Fruit fly (Drosophila melanogaster): ENCODE results near the gene CG17687.

The CG17687 gene

dm6 chr3L:13384489-13384888 lies 35.7 kb downstream of the CG17687 start, which contains the start of gene CG14110:
CG14110 (plus strand) TSS chr3L:13384789.
- TF ChIP-seq Sox102F (GFP tag; optimal IDR thresholded peaks at IDR 0.05) (no peak), fkh (GFP tag; optimal IDR thresholded peaks at IDR 0.05) (no peak), CG11902 (GFP tag; optimal IDR thresholded peaks at IDR 0.05) (no peak), CG32006 (GFP tag; optimal IDR thresholded peaks at IDR 0.05) (no peak), CG8119 (GFP tag; IDR thresholded peaks at IDR 0.05) (no peak), CG6276 (GFP tag; optimal IDR thresholded peaks at IDR 0.05) (no peak), Eip75B (GFP tag; optimal IDR thresholded peaks at IDR 0.05) (no peak), CG9139 (GFP tag; optimal IDR thresholded peaks at IDR 0.05) (no peak), Sox14 (GFP tag; optimal IDR thresholded peaks at IDR 0.05) (no peak)

- TF ChIP-seq Sox15 (GFP tag; optimal IDR thresholded peaks at IDR 0.05) (no peak), Hr39 (GFP tag; optimal IDR thresholded peaks at IDR 0.05) (no peak), acj6 (GFP tag; optimal IDR thresholded peaks at IDR 0.05) (no peak), svp (GFP tag) (peak; percentile 88), fkh (GFP tag; optimal IDR thresholded peaks at IDR 0.05) (peak; percentile 95), CG6808 (GFP tag; optimal IDR thresholded peaks at IDR 0.05) (peak; percentile 81), CG1621 (tag; optimal IDR thresholded peaks at IDR 0.05) (peak; percentile 24), Ets21C (GFP tag; optimal IDR thresholded peaks at IDR 0.05) (no peak)
Observed at dm6 chr3L:13387608-13388007, 38.8 kb downstream of the CG17687 start, which contains the start of gene CG10171. CG10171 (minus strand) TSS chr3L:13387907.

DNA sequence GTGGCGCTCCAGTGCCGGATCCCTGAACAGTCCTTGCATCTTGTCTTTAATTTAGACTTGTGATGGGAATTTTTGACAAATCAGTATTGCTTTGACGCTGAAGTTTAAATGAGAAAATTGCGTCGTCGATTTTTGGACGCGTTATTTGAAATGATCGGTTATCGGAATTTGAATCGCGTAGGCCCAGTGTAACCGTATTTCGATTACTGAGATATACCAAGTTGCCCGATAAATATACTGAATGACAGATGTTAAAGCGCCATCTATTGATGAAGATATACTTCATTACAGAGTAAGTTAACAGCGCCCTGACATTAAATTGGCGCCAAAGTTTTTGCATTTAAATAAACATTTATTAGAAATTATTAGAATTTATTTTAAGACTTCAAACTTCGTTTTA lies 41.0 kb downstream of the CG17687 start, which contains the start of gene Poc1:
Gene Poc1, minus strand, starts transcription at position 173 of the 400 bp plus-strand sequence.
- TF ChIP-seq CG6792 (GFP tag; optimal IDR thresholded peaks at IDR 0.05) (no peak), CG6163 (GFP tag; IDR thresholded peaks at IDR 0.05) (no peak), CG32006 (GFP tag; optimal IDR thresholded peaks at IDR 0.05) (no peak), esn (GFP tag; optimal IDR thresholded peaks at IDR 0.05) (no peak), Sox15 (GFP tag; optimal IDR thresholded peaks at IDR 0.05) (no peak), svp (GFP tag) (peak; percentile 22), CG34406 (GFP tag; optimal IDR thresholded peaks at IDR 0.05) (no peak)

DNA sequence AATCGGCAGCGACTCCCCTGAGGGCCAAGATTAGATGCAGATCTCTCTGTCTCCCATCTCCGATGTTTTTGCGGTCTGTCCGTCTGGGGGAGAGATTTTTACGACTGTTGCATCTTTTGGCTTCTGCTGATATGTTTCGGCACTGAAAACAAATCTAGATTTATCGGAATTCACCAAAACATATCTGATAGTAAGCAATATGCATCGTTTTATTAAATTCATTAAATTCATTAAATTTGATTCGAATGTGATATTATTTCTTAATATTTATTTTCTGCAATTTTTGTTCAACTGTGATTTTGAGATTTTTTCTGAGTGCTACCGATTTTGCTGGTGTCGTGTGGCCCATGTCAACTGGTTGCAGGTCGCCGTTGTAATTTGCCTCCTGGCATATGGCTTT lies 44.7 kb downstream of the CG17687 start:
- TF ChIP-seq svp (GFP tag) (peak; percentile 74), Eip78C (GFP tag) (peak; percentile 88), CG11902 (GFP tag; optimal IDR thresholded peaks at IDR 0.05) (peak; percentile 37), achi (GFP tag; optimal IDR thresholded peaks at IDR 0.05) (peak; percentile 29), Eip75B (GFP tag; optimal IDR thresholded peaks at IDR 0.05) (no peak), Ets21C (GFP tag; optimal IDR thresholded peaks at IDR 0.05) (no peak), Eip93F (GFP tag; optimal IDR thresholded peaks at IDR 0.05) (no peak), ss (GFP tag; optimal IDR thresholded peaks at IDR 0.05) (no peak), CG31627 (GFP tag; optimal IDR thresholded peaks at IDR 0.05) (peak; percentile 21), CG11762 (GFP tag; optimal IDR thresholded peaks at IDR 0.05; ENCODE audit: insufficient read depth) (no peak), Blimp-1 (GFP tag; optimal IDR thresholded peaks at IDR 0.05) (peak; percentile 11), esn (GFP tag; optimal IDR thresholded peaks at IDR 0.05) (no peak), CG6276 (GFP tag; optimal IDR thresholded peaks at IDR 0.05) (no peak), CG8119 (GFP tag; IDR thresholded peaks at IDR 0.05) (no peak), cyc (GFP tag; optimal IDR thresholded peaks at IDR 0.05) (peak; percentile 55), Hr38 (GFP tag; optimal IDR thresholded peaks at IDR 0.05) (no peak), CG7368 (GFP tag; optimal IDR thresholded peaks at IDR 0.05) (no peak), CG4318 (GFP tag; optimal IDR thresholded peaks at IDR 0.05) (no peak), CG15336 (GFP tag; IDR thresholded peaks at IDR 0.05) (no peak), dac (GFP tag; optimal IDR thresholded peaks at IDR 0.05) (no peak), CG6854 (GFP tag; optimal IDR thresholded peaks at IDR 0.05) (peak; percentile 19), CG6163 (GFP tag; IDR thresholded peaks at IDR 0.05) (no peak; the same call in 2 of the 3 replicates), CG6808 (GFP tag; optimal IDR thresholded peaks at IDR 0.05) (peak; percentile 28), Lpt (GFP tag; optimal IDR thresholded peaks at IDR 0.05) (no peak), CG32006 (GFP tag; optimal IDR thresholded peaks at IDR 0.05) (no peak), salr (GFP tag; optimal IDR thresholded peaks at IDR 0.05) (no peak), spab (GFP tag; optimal IDR thresholded peaks at IDR 0.05) (peak; percentile 9), fd85E (GFP tag; optimal IDR thresholded peaks at IDR 0.05) (no peak), Sox15 (GFP tag; optimal IDR thresholded peaks at IDR 0.05) (no peak), net (GFP tag; optimal IDR thresholded peaks at IDR 0.05) (no peak), CG8632 (GFP tag; optimal IDR thresholded peaks at IDR 0.05) (peak; percentile 51), CG9139 (GFP tag; optimal IDR thresholded peaks at IDR 0.05) (no peak), CG10669 (GFP tag; optimal IDR thresholded peaks at IDR 0.05) (no peak), acj6 (GFP tag; optimal IDR thresholded peaks at IDR 0.05) (peak; percentile 30), CG34406 (GFP tag; optimal IDR thresholded peaks at IDR 0.05) (peak; percentile 59), lz (GFP tag; optimal IDR thresholded peaks at IDR 0.05) (peak; percentile 42), Hr4 (GFP tag; optimal IDR thresholded peaks at IDR 0.05) (no peak)
